Fruit fly (Drosophila melanogaster): ENCODE results near the gene CG17141.

DNA sequence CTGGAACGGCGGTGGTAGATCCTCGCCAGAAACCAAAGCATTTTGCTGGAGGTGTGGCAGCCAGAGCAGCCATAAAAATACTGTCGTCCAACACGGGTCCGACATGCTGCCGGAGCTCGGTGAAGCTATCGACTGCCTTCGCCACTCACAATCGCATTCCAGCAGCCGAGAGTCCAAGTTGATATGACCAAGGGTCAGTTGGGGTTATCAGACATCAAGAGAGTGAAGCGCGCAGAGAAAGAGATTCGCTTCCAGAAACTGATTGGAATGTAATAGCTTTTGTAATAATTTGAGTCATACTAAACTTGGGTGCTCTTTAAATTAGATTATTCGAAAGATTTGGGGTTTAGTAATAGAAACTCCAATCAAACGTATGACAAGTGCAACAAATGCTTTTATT lies 16.2 kb upstream of the CG17141 start, which contains the start of gene Nepl14:
- TF ChIP-seq CG8478 (optimal IDR thresholded peaks at IDR 0.05), result no peak
- no peak for TF ChIP-seq CTCF (optimal IDR thresholded peaks at IDR 0.05)

Measured in S2 (cell line).